Worm (Caenorhabditis elegans): ENCODE measurements around the gene srh-33.

DNA sequence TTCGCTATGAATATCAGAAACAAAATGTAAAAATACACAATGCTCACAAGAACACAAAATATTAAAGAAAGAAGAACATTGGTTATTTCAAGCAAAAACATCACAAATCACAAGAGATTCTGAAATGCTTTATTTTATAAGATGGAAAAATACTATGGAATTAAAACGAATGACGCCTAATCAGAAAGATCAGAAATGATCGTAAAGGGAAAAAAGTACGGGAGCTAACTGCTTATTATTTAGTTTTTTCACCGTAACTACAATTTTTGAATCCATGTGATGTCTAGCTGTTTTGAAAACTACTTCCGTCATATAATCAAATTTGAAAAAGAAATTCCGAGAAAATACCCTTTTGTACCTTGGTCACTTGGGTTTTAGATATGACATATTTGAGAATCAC, 25.4 kb upstream of the srh-33 start, which contains the start of gene srbc-57:
- TF ChIP-seq repo-1 (tag; optimal IDR thresholded peaks at IDR 0.05) (no peak), F33H1.4 (GFP tag; IDR thresholded peaks at IDR 0.05) (no peak), rpc-1 (optimal IDR thresholded peaks at IDR 0.05) (no peak), rpc-1 (tag; optimal IDR thresholded peaks at IDR 0.05) (no peak), B0019.2 (GFP tag; conservative IDR thresholded peaks at IDR 0.05) (no peak), akir-1 (GFP tag; optimal IDR thresholded peaks at IDR 0.05) (no peak), nfya-1 (tag; optimal IDR thresholded peaks at IDR 0.05; ENCODE audit: borderline replicate concordance, insufficient read depth) (no peak), let-607 (tag; optimal IDR thresholded peaks at IDR 0.05) (no peak), Y53F4B.3 (GFP tag; IDR thresholded peaks at IDR 0.05) (no peak), ztf-25 (GFP tag; IDR thresholded peaks at IDR 0.05) (no peak), pha-4 (tag; optimal IDR thresholded peaks at IDR 0.05) (no peak), ama-1 (optimal IDR thresholded peaks at IDR 0.05) (no peak), ama-1 (GFP tag; optimal IDR thresholded peaks at IDR 0.05) (no peak), ceh-100 (GFP tag; IDR thresholded peaks at IDR 0.05) (no peak), dox-1 (GFP tag; IDR thresholded peaks at IDR 0.05) (no peak), madf-10 (tag; optimal IDR thresholded peaks at IDR 0.05) (no peak)

Measured in whole organism, young adult.